Worm (Caenorhabditis elegans) whole organism, L4 larva: Measurements from ENCODE around the gene C03B1.17.
A peak's percentile ranks its signal among the peaks of the same experiment; 100 is the strongest.

ENCODE experiments used
- F26F4.8 ChIP-seq: fragments of 200-800 bp; sonication (Bioruptor generic); conservative IDR thresholded peaks from 2 replicates; pipeline ENCODE4 v1.3.6; 2022; ENCODE audit warnings: missing genetic modification characterization, missing compliant biosample characterization
- F44E2.7 ChIP-seq: fragments of 200-800 bp; sonication (Bioruptor generic); IDR thresholded peaks from 2 replicates; pipeline ENCODE4 v2.1.2; 2022; ENCODE audit warnings: missing genetic modification characterization, missing compliant biosample characterization
- F49E8.2 ChIP-seq: sonication (generic microtip); optimal IDR thresholded peaks from 2 replicates; lab custom pipeline; 2016; ENCODE audit warnings: missing compliant biosample characterization, mild to moderate bottlenecking, missing genetic modification characterization, borderline replicate concordance
- Y105C5A.15 ChIP-seq: fragments of 200-800 bp; sonication (Bioruptor generic); IDR thresholded peaks from 2 replicates; pipeline ENCODE4 v1.3.6; 2022; ENCODE audit warnings: missing genetic modification characterization, missing compliant biosample characterization
- aha-1 ChIP-seq: fragments of 150-350 bp; peaks from one replicate; lab custom pipeline; 2014; ENCODE audit warnings: missing biosample characterization, missing genetic modification characterization
- arid-1 ChIP-seq: fragments of 200-800 bp; sonication (Bioruptor generic); conservative IDR thresholded peaks from 2 replicates; pipeline ENCODE4 v1.3.6; 2022; ENCODE audit warnings: missing genetic modification reagents, missing genetic modification characterization, missing compliant biosample characterization
- attf-4 ChIP-seq: sonication (generic microtip); optimal IDR thresholded peaks from 3 replicates; lab custom pipeline; 2017; ENCODE audit warnings: missing biosample characterization, missing genetic modification characterization
- ceh-20 ChIP-seq: fragments of 200-800 bp; sonication (Bioruptor generic); IDR thresholded peaks from 2 replicates; pipeline ENCODE4 v1.3.6; 2022; ENCODE audit warnings: missing genetic modification reagents, missing genetic modification characterization, missing compliant biosample characterization
- ceh-32 ChIP-seq: sonication (generic microtip); optimal IDR thresholded peaks from 2 replicates; lab custom pipeline; 2016; ENCODE audit warnings: mild to moderate bottlenecking, missing genetic modification characterization, missing compliant biosample characterization; ENCODE audit not compliant: poor library complexity
- ces-1 ChIP-seq: fragments of 150-350 bp; sonication (generic microtip); optimal IDR thresholded peaks from 4 replicates; lab custom pipeline; 2014; ENCODE audit warnings: missing biosample characterization, missing genetic modification reagents, missing genetic modification characterization
- ctbp-1 ChIP-seq: fragments of 200-800 bp; sonication (Bioruptor generic); IDR thresholded peaks from 2 replicates; pipeline ENCODE4 v1.3.6; 2022; ENCODE audit warnings: missing genetic modification reagents, missing genetic modification characterization, missing compliant biosample characterization
- daf-16 ChIP-seq, 3 experiments: sonication (generic microtip); optimal IDR thresholded peaks; 2 replicates each; lab custom pipeline; 2016 to 2017; ENCODE audit warnings: missing genetic modification characterization in 3 of 3, missing genetic modification reagents in 3 of 3, mild to moderate bottlenecking in 2 of 3, missing compliant biosample characterization in 2 of 3, missing biosample characterization in 1 of 3, moderate library complexity in 1 of 3
- daf-19 ChIP-seq: fragments of 200-800 bp; sonication (Bioruptor generic); conservative IDR thresholded peaks from 2 replicates; pipeline ENCODE4 v1.3.6; 2022; ENCODE audit warnings: missing genetic modification characterization, missing compliant biosample characterization
- dmd-8 ChIP-seq: fragments of 200-800 bp; sonication (Bioruptor generic); IDR thresholded peaks from 2 replicates; pipeline ENCODE4 v1.3.6; 2022; ENCODE audit warnings: missing genetic modification characterization, missing compliant biosample characterization
- dmd-9 ChIP-seq: fragments of 200-800 bp; sonication (Bioruptor generic); IDR thresholded peaks from 2 replicates; pipeline ENCODE4 v1.3.6; 2022; ENCODE audit warnings: missing genetic modification reagents, missing genetic modification characterization, missing compliant biosample characterization
- duxl-1 ChIP-seq: sonication (generic microtip); optimal IDR thresholded peaks from 2 replicates; lab custom pipeline; 2016; ENCODE audit warnings: mild to moderate bottlenecking, missing genetic modification characterization, moderate library complexity, missing compliant biosample characterization; ENCODE audit not compliant: poor library complexity
- egl-43 ChIP-seq: fragments of 200-800 bp; sonication (Bioruptor generic); IDR thresholded peaks from 2 replicates; pipeline ENCODE4 v1.3.6; 2022; ENCODE audit warnings: missing genetic modification reagents, missing genetic modification characterization, missing compliant biosample characterization
- gei-8 ChIP-seq: fragments of 200-800 bp; sonication (Bioruptor generic); optimal IDR thresholded peaks from 2 replicates; lab custom pipeline; 2018; ENCODE audit warnings: mild to moderate bottlenecking, missing genetic modification characterization, missing compliant biosample characterization
- hlh-30 ChIP-seq: sonication (generic microtip); optimal IDR thresholded peaks from 2 replicates; lab custom pipeline; 2017; ENCODE audit warnings: antibody characterized with exemption, mild to moderate bottlenecking, missing genetic modification characterization, missing compliant biosample characterization; ENCODE audit not compliant: insufficient read depth
- hmg-1.1 ChIP-seq: fragments of 200-800 bp; sonication (Bioruptor generic); IDR thresholded peaks from 2 replicates; pipeline ENCODE4 v1.3.6; 2022; ENCODE audit warnings: missing genetic modification reagents, missing genetic modification characterization, missing compliant biosample characterization
- madf-5 ChIP-seq, 2 experiments: fragments of 200-800 bp; sonication (Bioruptor generic); IDR thresholded peaks; 2 replicates each; pipeline ENCODE4 v1.3.6; 2022; ENCODE audit warnings: missing compliant biosample characterization in 2 of 2, missing genetic modification characterization in 2 of 2
- madf-9 ChIP-seq: fragments of 200-800 bp; sonication (Bioruptor generic); conservative IDR thresholded peaks from 2 replicates; pipeline ENCODE4 v1.3.6; 2022; ENCODE audit warnings: missing genetic modification reagents, missing genetic modification characterization, missing compliant biosample characterization
- mdl-1 ChIP-seq, 2 experiments: fragments of 150-350 bp in 1 of 2; sonication (generic microtip) in 1 of 2; optimal IDR thresholded peaks; 2 replicates each; lab custom pipeline; 2014 to 2017; ENCODE audit warnings: missing biosample characterization in 2 of 2, missing genetic modification characterization in 2 of 2
- mxl-3 ChIP-seq: fragments of 200-800 bp; sonication (Bioruptor generic); optimal IDR thresholded peaks from 2 replicates; lab custom pipeline; 2018; ENCODE audit warnings: mild to moderate bottlenecking, missing genetic modification characterization, missing compliant biosample characterization
- nhr-10 ChIP-seq: fragments of 150-350 bp; optimal IDR thresholded peaks from 2 replicates; lab custom pipeline; 2014; ENCODE audit warnings: missing biosample characterization, missing genetic modification characterization
- nhr-111 ChIP-seq: fragments of 200-800 bp; sonication (Bioruptor generic); optimal IDR thresholded peaks from 2 replicates; lab custom pipeline; 2018; ENCODE audit warnings: mild to moderate bottlenecking, missing genetic modification characterization, missing compliant biosample characterization
- nhr-41 ChIP-seq: fragments of 200-800 bp; sonication (Bioruptor generic); IDR thresholded peaks from 2 replicates; pipeline ENCODE4 v1.3.6; 2022; ENCODE audit warnings: missing genetic modification reagents, missing genetic modification characterization, missing compliant biosample characterization
- nhr-48 ChIP-seq: sonication (generic microtip); optimal IDR thresholded peaks from 2 replicates; lab custom pipeline; 2016; ENCODE audit warnings: mild to moderate bottlenecking, missing genetic modification characterization, missing compliant biosample characterization
- nhr-77 ChIP-seq: fragments of 150-350 bp; optimal IDR thresholded peaks from 2 replicates; lab custom pipeline; 2014; ENCODE audit warnings: missing biosample characterization, missing genetic modification characterization
- pha-4 ChIP-seq, 2 experiments: fragments of 150-350 bp in 1 of 2; fragments of 200-800 bp in 1 of 2; sonication (Bioruptor generic) in 1 of 2; IDR thresholded peaks in 1 of 2; optimal IDR thresholded peaks in 1 of 2; 2 replicates each; pipeline versions ENCODE4 v1.3.6 to Lab custom; 2014 to 2022; ENCODE audit warnings: missing genetic modification characterization in 2 of 2, missing genetic modification reagents in 2 of 2, missing biosample characterization in 1 of 2, missing compliant biosample characterization in 1 of 2
- php-3 ChIP-seq: fragments of 200-800 bp; sonication (Bioruptor generic); IDR thresholded peaks from 2 replicates; pipeline ENCODE4 v1.3.6; 2022; ENCODE audit warnings: missing genetic modification reagents, missing genetic modification characterization, missing compliant biosample characterization
- saeg-2 ChIP-seq: fragments of 200-800 bp; sonication (Bioruptor generic); IDR thresholded peaks from 2 replicates; pipeline ENCODE4 v1.3.6; 2022; ENCODE audit warnings: missing genetic modification reagents, missing genetic modification characterization, missing compliant biosample characterization
- spr-1 ChIP-seq: sonication (generic microtip); optimal IDR thresholded peaks from 2 replicates; lab custom pipeline; 2016; ENCODE audit warnings: mild to moderate bottlenecking, missing genetic modification characterization, missing compliant biosample characterization
- spr-3 ChIP-seq: fragments of 200-800 bp; sonication (Bioruptor generic); optimal IDR thresholded peaks from 2 replicates; lab custom pipeline; 2018; ENCODE audit warnings: mild to moderate bottlenecking, missing genetic modification characterization, missing compliant biosample characterization
- unc-130 ChIP-seq: sonication (generic microtip); optimal IDR thresholded peaks from 2 replicates; lab custom pipeline; 2016; ENCODE audit warnings: missing genetic modification reagents, missing genetic modification characterization, missing compliant biosample characterization
- zfp-2 ChIP-seq: sonication (generic microtip); optimal IDR thresholded peaks from 2 replicates; lab custom pipeline; 2016; ENCODE audit warnings: mild to moderate bottlenecking, missing genetic modification characterization, missing compliant biosample characterization
- zip-11 ChIP-seq: fragments of 200-800 bp; sonication (Bioruptor generic); IDR thresholded peaks from 2 replicates; pipeline ENCODE4 v1.3.6; 2022; ENCODE audit warnings: missing genetic modification characterization, missing compliant biosample characterization

C03B1.17 gene

ce11 chrX:6371192-6372116 lies 2.0 kb upstream of the C03B1.17 start (continued):
- TF ChIP-seq nhr-48 (tag; lab: Kevin White, UChicago) (peak; percentile 61), ceh-20 (peak; percentile 46; the same call in 1 of the 2 replicates), F44E2.7 (GFP tag; lab: Robert Waterston, UW) (no peak), spr-3 (GFP tag; lab: Kevin White, UChicago) (peak; percentile 81), gei-8 (peak; percentile 66), aha-1 (peak; percentile 92), nhr-77 (tag; lab: Kevin White, UChicago) (peak; percentile 26), F26F4.8 (GFP tag; lab: Robert Waterston, UW) (peak; percentile 90), dmd-9 (GFP tag; lab: Robert Waterston, UW) (peak; percentile 67; the same call in 1 of the 2 replicates), ces-1 (GFP tag; lab: Kevin White, UChicago) (no peak), nhr-111 (GFP tag; lab: Kevin White, UChicago) (peak; percentile 63), spr-1 (peak; percentile 41), daf-19 (GFP tag; lab: Robert Waterston, UW) (peak; percentile 86), nhr-10 (tag; lab: Kevin White, UChicago) (no peak), zip-11 (GFP tag; lab: Robert Waterston, UW) (0 out of 2 replicates have a peak, but pooled peaks have one; percentile 21), pha-4 (GFP tag; IDR thresholded peaks at IDR 0.05; lab: Robert Waterston, UW) (peak; percentile 89), pha-4 (tag; optimal IDR thresholded peaks at IDR 0.05; lab: Kevin White, UChicago) (no peak), Y105C5A.15 (GFP tag; lab: Robert Waterston, UW) (peak; percentile 91), php-3 (no peak), dmd-8 (GFP tag; lab: Robert Waterston, UW) (peak; percentile 94), hlh-30 (tag; lab: Kevin White, UChicago) (peak; percentile 50), duxl-1 (peak; percentile 73), zfp-2 (peak; percentile 38), egl-43 (no peak; the same call in none of the 2 replicates), madf-9 (GFP tag; lab: Robert Waterston, UW) (peak; percentile 73), unc-130 (peak; percentile 45), saeg-2 (GFP tag; lab: Robert Waterston, UW) (0 out of 2 replicates have a peak, but pooled peaks have one; percentile 77), hmg-1.1 (peak; percentile 90), daf-16 (GFP tag; optimal IDR thresholded peaks at IDR 0.05; lab: Kevin White, UChicago) (peak; percentile 69 to 79), daf-16 (tag; optimal IDR thresholded peaks at IDR 0.05; lab: Kevin White, UChicago) (peak; percentile 54), F49E8.2 (tag; lab: Kevin White, UChicago) (peak; percentile 50), attf-4 (tag; lab: Kevin White, UChicago) (no peak), ctbp-1 (GFP tag; lab: Robert Waterston, UW) (peak; percentile 85), madf-5 (GFP tag; IDR thresholded peaks at IDR 0.05; lab: Robert Waterston, UW) (peak; percentile 78 to 86; a peak in 2 of 4 replicates), ceh-32 (tag; lab: Kevin White, UChicago) (peak; percentile 39), arid-1 (GFP tag; lab: Robert Waterston, UW) (no peak; the same call in 1 of the 2 replicates), nhr-41 (GFP tag; lab: Robert Waterston, UW) (peak; percentile 56; the same call in 1 of the 2 replicates)

- TF ChIP-seq nhr-41 (GFP tag; lab: Robert Waterston, UW) (no peak), aha-1 (peak; percentile 86), mxl-3 (GFP tag; lab: Kevin White, UChicago) (no peak), mdl-1 (tag; optimal IDR thresholded peaks at IDR 0.05; lab: Kevin White, UChicago) (no peak)
Observed at ce11 chrX:6374451-6374850, 1.0 kb downstream of the C03B1.17 start, which contains the start of gene C03B1.1. TSS of gene C03B1.1 (plus strand) at chrX:6374751.
